Worm (Caenorhabditis elegans): ENCODE measurements around the gene fbxl-1.

DNA sequence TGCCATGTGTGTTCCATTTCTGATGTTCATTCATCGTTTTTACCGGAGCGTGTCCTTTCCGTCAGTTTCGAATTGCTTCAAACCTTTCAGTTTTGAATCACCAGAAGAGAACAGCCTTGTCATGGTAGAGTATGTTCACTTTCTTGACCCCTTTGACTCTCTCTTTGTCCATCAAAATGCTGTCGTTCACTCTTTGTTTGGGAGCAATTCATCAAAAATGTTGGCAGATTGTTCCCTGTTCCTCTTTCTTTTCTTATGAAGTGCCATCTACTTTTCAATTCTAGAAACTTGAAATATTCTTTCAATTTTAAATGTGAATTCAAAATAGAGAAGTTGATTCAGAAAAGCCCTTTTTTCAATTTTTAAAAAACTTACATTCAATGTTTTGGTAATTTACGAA, 53.7 kb downstream of the fbxl-1 start:
- TF ChIP-seq jun-1 (tag; optimal IDR thresholded peaks at IDR 0.05) (no peak), lin-15B (tag; optimal IDR thresholded peaks at IDR 0.05) (no peak), snpc-4 (tag; optimal IDR thresholded peaks at IDR 0.05) (no peak)

All from whole organism, L3 larva.